Fruit fly (Drosophila melanogaster) whole organism, embryonic: ENCODE measurements around the gene GNBP3.

Source experiments
- Antp ChIP-seq: fragments of 200-800 bp; sonication (Bioruptor generic); optimal IDR thresholded peaks from 3 replicates; lab custom pipeline; 2016; ENCODE audit warnings: missing biosample characterization, missing genetic modification characterization
- Asciz ChIP-seq: fragments of 200-800 bp; sonication (Bioruptor generic); optimal IDR thresholded peaks from 2 replicates; lab custom pipeline; 2017; ENCODE audit warnings: missing biosample characterization, mild to moderate bottlenecking, missing genetic modification characterization, missing genetic modification reagents
- Awh ChIP-seq: fragments of 200-800 bp; sonication (Bioruptor generic); IDR thresholded peaks from 2 replicates; pipeline ENCODE4, ENCODE4 v1.3.6; 2022; ENCODE audit warnings: missing biosample characterization, missing genetic modification characterization
- BEAF-32 ChIP-seq: fragments of 200-800 bp; sonication (Bioruptor generic); optimal IDR thresholded peaks from 3 replicates; lab custom pipeline; 2017; ENCODE audit warnings: missing biosample characterization, missing genetic modification characterization, mild to moderate bottlenecking, moderate library complexity, missing genetic modification reagents
- Bdp1 ChIP-seq: fragments of 200-800 bp; sonication (Bioruptor generic); optimal IDR thresholded peaks from 3 replicates; lab custom pipeline; 2016; ENCODE audit warnings: missing biosample characterization, missing genetic modification characterization
- BtbVII ChIP-seq: fragments of 200-800 bp; sonication (Bioruptor generic); optimal IDR thresholded peaks from 3 replicates; lab custom pipeline; 2017; ENCODE audit warnings: missing biosample characterization, mild to moderate bottlenecking, missing genetic modification characterization
- Bteb2 ChIP-seq: fragments of 200-800 bp; sonication (Bioruptor generic); optimal IDR thresholded peaks from 2 replicates; lab custom pipeline; 2016; ENCODE audit warnings: missing biosample characterization, missing genetic modification characterization
- CG10462 ChIP-seq: fragments of 200-800 bp; sonication (Bioruptor generic); optimal IDR thresholded peaks from 2 replicates; lab custom pipeline; 2016; ENCODE audit warnings: missing biosample characterization, missing genetic modification characterization
- CG11456 ChIP-seq: fragments of 200-800 bp; sonication (Bioruptor generic); IDR thresholded peaks from 3 replicates; pipeline ENCODE4 v1.3.6; 2022; ENCODE audit warnings: missing biosample characterization, missing genetic modification characterization
- CG12236 ChIP-seq: fragments of 200-800 bp; sonication (Bioruptor generic); optimal IDR thresholded peaks from 2 replicates; lab custom pipeline; 2016; ENCODE audit warnings: missing biosample characterization, missing genetic modification characterization
- CG12391 ChIP-seq: fragments of 200-800 bp; sonication (Bioruptor generic); optimal IDR thresholded peaks from 3 replicates; lab custom pipeline; 2018; ENCODE audit warnings: missing biosample characterization, mild to moderate bottlenecking, missing genetic modification characterization, moderate library complexity
- CG12744 ChIP-seq: fragments of 200-800 bp; sonication (Bioruptor generic); optimal IDR thresholded peaks from 2 replicates; lab custom pipeline; 2016; ENCODE audit warnings: missing biosample characterization, missing genetic modification characterization
- CG14710 ChIP-seq: fragments of 200-800 bp; sonication (Bioruptor generic); optimal IDR thresholded peaks from 3 replicates; lab custom pipeline; 2019; ENCODE audit warnings: missing biosample characterization, mild to moderate bottlenecking, missing genetic modification characterization, moderate library complexity
- CG15011 ChIP-seq: fragments of 200-800 bp; sonication (Bioruptor generic); optimal IDR thresholded peaks from 3 replicates; lab custom pipeline; 2018; ENCODE audit warnings: missing biosample characterization, mild to moderate bottlenecking, missing genetic modification characterization
- CG15601 ChIP-seq: fragments of 200-800 bp; sonication (Bioruptor generic); optimal IDR thresholded peaks from 3 replicates; lab custom pipeline; 2019; ENCODE audit warnings: missing biosample characterization, mild to moderate bottlenecking, missing genetic modification characterization, moderate library complexity
- CG1792 ChIP-seq: fragments of 200-800 bp; sonication (Bioruptor generic); optimal IDR thresholded peaks from 2 replicates; lab custom pipeline; 2016; ENCODE audit warnings: missing biosample characterization, missing genetic modification characterization
- CG30431 ChIP-seq: fragments of 200-800 bp; sonication (Bioruptor generic); optimal IDR thresholded peaks from 2 replicates; lab custom pipeline; 2017; ENCODE audit warnings: missing biosample characterization, missing genetic modification characterization
- CG3995 ChIP-seq: fragments of 200-800 bp; sonication (Bioruptor generic); optimal IDR thresholded peaks from 3 replicates; lab custom pipeline; 2016; ENCODE audit warnings: missing biosample characterization, missing genetic modification characterization
- CG6272 ChIP-seq: fragments of 200-800 bp; sonication (Bioruptor generic); IDR thresholded peaks from 2 replicates; pipeline ENCODE4 v1.3.6; 2022; ENCODE audit warnings: missing biosample characterization, missing genetic modification characterization
- CG7786 ChIP-seq: fragments of 200-800 bp; sonication (Bioruptor generic); optimal IDR thresholded peaks from 2 replicates; lab custom pipeline; 2016; ENCODE audit warnings: missing biosample characterization, missing genetic modification characterization
- CG7987 ChIP-seq: fragments of 200-800 bp; sonication (Bioruptor generic); optimal IDR thresholded peaks from 2 replicates; lab custom pipeline; 2018; ENCODE audit warnings: missing biosample characterization, mild to moderate bottlenecking, missing genetic modification characterization, moderate library complexity
- CoRest ChIP-seq: fragments of 200-800 bp; sonication (Bioruptor generic); optimal IDR thresholded peaks from 3 replicates; lab custom pipeline; 2018; ENCODE audit warnings: missing biosample characterization, mild to moderate bottlenecking, missing genetic modification characterization, moderate library complexity
- Dp ChIP-seq: fragments of 200-800 bp; sonication (Bioruptor generic); optimal IDR thresholded peaks from 2 replicates; lab custom pipeline; 2018; ENCODE audit warnings: missing biosample characterization, mild to moderate bottlenecking, missing genetic modification characterization, moderate library complexity
- Gsc ChIP-seq: fragments of 200-800 bp; sonication (Bioruptor generic); IDR thresholded peaks from 2 replicates; pipeline ENCODE4 v1.3.6; 2022; ENCODE audit warnings: missing biosample characterization, missing genetic modification characterization
- H15 ChIP-seq: fragments of 200-800 bp; sonication (Bioruptor generic); IDR thresholded peaks from 3 replicates; pipeline ENCODE4 v1.3.6; 2022; ENCODE audit warnings: missing biosample characterization, missing genetic modification characterization
- Lhr ChIP-seq: fragments of 200-800 bp; sonication (Bioruptor generic); optimal IDR thresholded peaks from 3 replicates; lab custom pipeline; 2017; ENCODE audit warnings: mild to moderate bottlenecking, missing biosample characterization, missing genetic modification reagents, missing genetic modification characterization
- Lpt ChIP-seq: fragments of >200 bp; optimal IDR thresholded peaks from 2 replicates; lab custom pipeline; 2018; ENCODE audit warnings: missing biosample characterization, missing genetic modification characterization
- MBD-R2 ChIP-seq: fragments of 200-800 bp; sonication (Bioruptor generic); IDR thresholded peaks from 2 replicates; pipeline ENCODE4 v1.3.6; 2022; ENCODE audit warnings: missing biosample characterization, missing genetic modification characterization
- Nf-YB ChIP-seq: fragments of 200-800 bp; sonication (Bioruptor generic); optimal IDR thresholded peaks from 3 replicates; lab custom pipeline; 2019; ENCODE audit warnings: missing biosample characterization, mild to moderate bottlenecking, missing genetic modification characterization, moderate library complexity
- Oli ChIP-seq: fragments of 200-800 bp; sonication (Bioruptor generic); optimal IDR thresholded peaks from 2 replicates; lab custom pipeline; 2018; ENCODE audit warnings: missing biosample characterization, mild to moderate bottlenecking, missing genetic modification characterization, moderate library complexity
- Ravus ChIP-seq: fragments of 200-800 bp; sonication (Bioruptor generic); IDR thresholded peaks from 2 replicates; pipeline ENCODE4 v1.3.6; 2022; ENCODE audit warnings: missing biosample characterization, missing genetic modification characterization
- Tbp ChIP-seq: fragments of >200 bp; optimal IDR thresholded peaks from 2 replicates; lab custom pipeline; 2018; ENCODE audit warnings: missing biosample characterization, missing genetic modification characterization
- ab ChIP-seq: fragments of 200-800 bp; sonication (Bioruptor generic); optimal IDR thresholded peaks from 2 replicates; lab custom pipeline; 2016; ENCODE audit warnings: missing biosample characterization, missing genetic modification characterization
- bigmax ChIP-seq: fragments of 200-800 bp; sonication (Bioruptor generic); optimal IDR thresholded peaks from 2 replicates; lab custom pipeline; 2018; ENCODE audit warnings: missing biosample characterization, mild to moderate bottlenecking, missing genetic modification characterization
- cg ChIP-seq: fragments of 200-800 bp; sonication (Bioruptor generic); optimal IDR thresholded peaks from 3 replicates; lab custom pipeline; 2019; ENCODE audit warnings: missing biosample characterization, mild to moderate bottlenecking, missing genetic modification characterization, moderate library complexity
- crc ChIP-seq: fragments of 200-800 bp; sonication (Bioruptor generic); optimal IDR thresholded peaks from 2 replicates; lab custom pipeline; 2016; ENCODE audit warnings: missing biosample characterization, missing genetic modification characterization
- disco-r ChIP-seq: fragments of 200-800 bp; sonication (Bioruptor generic); optimal IDR thresholded peaks from 2 replicates; lab custom pipeline; 2016; ENCODE audit warnings: missing biosample characterization, missing genetic modification characterization
- dmrt11E ChIP-seq: fragments of 200-800 bp; sonication (Bioruptor generic); optimal IDR thresholded peaks from 3 replicates; lab custom pipeline; 2018; ENCODE audit warnings: missing biosample characterization, mild to moderate bottlenecking, missing genetic modification characterization, moderate library complexity
- exex ChIP-seq: fragments of 200-800 bp; sonication (Bioruptor generic); optimal IDR thresholded peaks from 4 replicates; lab custom pipeline; 2018; ENCODE audit warnings: missing biosample characterization, mild to moderate bottlenecking, missing genetic modification characterization, moderate library complexity
- gcm ChIP-seq: fragments of 200-800 bp; sonication (Bioruptor generic); optimal IDR thresholded peaks from 2 replicates; lab custom pipeline; 2019; ENCODE audit warnings: missing biosample characterization, mild to moderate bottlenecking, missing genetic modification characterization, moderate library complexity
- gt ChIP-seq: fragments of 200-800 bp; sonication (Bioruptor generic); IDR thresholded peaks from 2 replicates; pipeline ENCODE4 v1.3.6; 2022; ENCODE audit warnings: missing biosample characterization, missing genetic modification characterization
- kah ChIP-seq: fragments of 200-800 bp; sonication (Bioruptor generic); optimal IDR thresholded peaks from 2 replicates; lab custom pipeline; 2018; ENCODE audit warnings: missing biosample characterization, mild to moderate bottlenecking, missing genetic modification characterization
- lab ChIP-seq: fragments of 200-800 bp; sonication (Bioruptor generic); optimal IDR thresholded peaks from 3 replicates; lab custom pipeline; 2017; ENCODE audit warnings: missing biosample characterization, missing genetic modification characterization, mild to moderate bottlenecking, moderate library complexity, missing genetic modification reagents
- odd ChIP-seq: fragments of 200-800 bp; sonication (Bioruptor generic); optimal IDR thresholded peaks from 2 replicates; lab custom pipeline; 2017; ENCODE audit warnings: missing biosample characterization, mild to moderate bottlenecking, missing genetic modification characterization
- org-1 ChIP-seq: fragments of 200-800 bp; sonication (Bioruptor generic); optimal IDR thresholded peaks from 2 replicates; lab custom pipeline; 2017; ENCODE audit warnings: missing biosample characterization, missing genetic modification characterization
- pho ChIP-seq: fragments of 200-800 bp; sonication (Bioruptor generic); optimal IDR thresholded peaks from 2 replicates; lab custom pipeline; 2016; ENCODE audit warnings: missing biosample characterization, missing genetic modification characterization
- phol ChIP-seq: fragments of 200-800 bp; sonication (Bioruptor generic); optimal IDR thresholded peaks from 3 replicates; lab custom pipeline; 2018; ENCODE audit warnings: missing biosample characterization, mild to moderate bottlenecking, missing genetic modification characterization, moderate library complexity
- salm ChIP-seq: fragments of 200-800 bp; sonication (Bioruptor generic); optimal IDR thresholded peaks from 2 replicates; lab custom pipeline; 2018; ENCODE audit warnings: missing biosample characterization, mild to moderate bottlenecking, missing genetic modification characterization
- slou ChIP-seq: fragments of 200-800 bp; sonication (Bioruptor generic); optimal IDR thresholded peaks from 3 replicates; lab custom pipeline; 2016; ENCODE audit warnings: missing biosample characterization, missing genetic modification characterization
- so ChIP-seq: fragments of 200-800 bp; sonication (Bioruptor generic); IDR thresholded peaks from 3 replicates; pipeline ENCODE4 v1.3.6; 2022; ENCODE audit warnings: missing biosample characterization, missing genetic modification characterization
- stwl ChIP-seq: fragments of 200-800 bp; sonication (Bioruptor generic); optimal IDR thresholded peaks from 3 replicates; lab custom pipeline; 2018; ENCODE audit warnings: missing biosample characterization, mild to moderate bottlenecking, missing genetic modification characterization, moderate library complexity
- twi ChIP-seq: fragments of 200-800 bp; optimal IDR thresholded peaks from 2 replicates; lab custom pipeline; 2019; ENCODE audit warnings: missing biosample characterization, mild to moderate bottlenecking, missing genetic modification characterization, moderate library complexity

GNBP3 gene

dm6 chr3L:8954648-8955033 is at the start of gene GNBP3 (continued):
- TF ChIP-seq slou (GFP tag; lab: Kevin White, UChicago) = no peak
- TF ChIP-seq cg (GFP tag; lab: Kevin White, UChicago) = no peak
- no peak for TF ChIP-seq H15 (GFP tag; lab: Robert Waterston, UW)
- TF ChIP-seq CG7987 (GFP tag; lab: Kevin White, UChicago) = no peak
- TF ChIP-seq CG12236 (GFP tag; lab: Kevin White, UChicago) = no peak
- no peak for TF ChIP-seq pho (GFP tag; lab: Kevin White, UChicago)
- no peak for TF ChIP-seq CG7786 (GFP tag; lab: Kevin White, UChicago)
- TF ChIP-seq org-1 (GFP tag; lab: Kevin White, UChicago) = no peak
- peak; percentile 9 for TF ChIP-seq gcm
- no peak for TF ChIP-seq BEAF-32 (GFP tag; lab: Kevin White, UChicago)
- TF ChIP-seq kah (GFP tag; lab: Kevin White, UChicago) = no peak
- TF ChIP-seq disco-r (GFP tag; lab: Kevin White, UChicago) = no peak
- peak; percentile 39 for TF ChIP-seq phol (tag; lab: Kevin White, UChicago)
- no peak for TF ChIP-seq CG10462 (GFP tag; lab: Kevin White, UChicago)
- TF ChIP-seq odd (GFP tag; lab: Kevin White, UChicago) = no peak
- TF ChIP-seq CG3995 (GFP tag; lab: Kevin White, UChicago) = peak; percentile 25
- no peak for TF ChIP-seq CG11456 (GFP tag; lab: Robert Waterston, UW)
- no peak for TF ChIP-seq Gsc
- TF ChIP-seq exex (tag; lab: Kevin White, UChicago) = no peak
- TF ChIP-seq lab = peak; percentile 65
- 0 out of 2 replicates have a peak, but pooled peaks have one; percentile 19 for TF ChIP-seq CG6272 (GFP tag; lab: Robert Waterston, UW)
- peak; percentile 1 for TF ChIP-seq ab
- no peak for TF ChIP-seq Lhr (GFP tag; lab: Kevin White, UChicago)
- no peak for TF ChIP-seq gt (GFP tag; lab: Robert Waterston, UW)
- no peak for TF ChIP-seq twi (tag; lab: Kevin White, UChicago)
- TF ChIP-seq dmrt11E (tag; lab: Kevin White, UChicago) = peak; percentile 59
- TF ChIP-seq CG15601 (tag; lab: Kevin White, UChicago) = peak; percentile 60
- TF ChIP-seq so (GFP tag; lab: Robert Waterston, UW) = no peak
- TF ChIP-seq Bteb2 = no peak
- TF ChIP-seq MBD-R2 = peak; percentile 17; the same call in 1 of the 2 replicates
- peak; percentile 35 for TF ChIP-seq CoRest (tag; lab: Kevin White, UChicago)
- peak; percentile 48 for TF ChIP-seq bigmax (GFP tag; lab: Kevin White, UChicago)
- peak; percentile 86 for TF ChIP-seq BtbVII (GFP tag; lab: Kevin White, UChicago)
- TF ChIP-seq Antp (GFP tag; lab: Kevin White, UChicago) = no peak
- TF ChIP-seq stwl (tag; lab: Kevin White, UChicago) = no peak
- no peak for TF ChIP-seq Dp (GFP tag; lab: Kevin White, UChicago)
- peak; percentile 19 for TF ChIP-seq Oli (tag; lab: Kevin White, UChicago)
- TF ChIP-seq Asciz (GFP tag; lab: Kevin White, UChicago) = peak; percentile 42
- no peak for TF ChIP-seq Awh (GFP tag; lab: Robert Waterston, UW)
- TF ChIP-seq Bdp1 (GFP tag; lab: Kevin White, UChicago) = no peak
- peak; percentile 51 for TF ChIP-seq Nf-YB (GFP tag; lab: Kevin White, UChicago)
- TF ChIP-seq CG15011 (GFP tag; lab: Kevin White, UChicago) = no peak
- TF ChIP-seq CG12744 (GFP tag; lab: Kevin White, UChicago) = no peak
- TF ChIP-seq CG14710 (tag; lab: Kevin White, UChicago) = peak; percentile 48
- no peak for TF ChIP-seq crc
- no peak for TF ChIP-seq CG1792 (GFP tag; lab: Kevin White, UChicago)
- TF ChIP-seq salm (tag; lab: Kevin White, UChicago) = no peak
- peak; percentile 43 for TF ChIP-seq CG12391
- no peak for TF ChIP-seq Lpt (GFP tag; lab: Kevin White, UChicago)
- TF ChIP-seq CG30431 (GFP tag; lab: Kevin White, UChicago) = peak; percentile 3
- TF ChIP-seq Ravus (GFP tag; lab: Robert Waterston, UW) = no peak; the same call in 1 of the 2 replicates
- no peak for TF ChIP-seq Tbp
